Fruit fly (Drosophila melanogaster) whole organism, wandering third instar larva: ENCODE results near the gene Spn77Ba.

ENCODE experiments used
- Abd-B ChIP-seq: fragments of >200 bp; optimal IDR thresholded peaks from 2 replicates; lab custom pipeline; 2017; ENCODE audit warnings: missing biosample characterization, missing genetic modification characterization
- CG32264 ChIP-seq: fragments of 200-800 bp; sonication (Bioruptor generic); optimal IDR thresholded peaks from 2 replicates; lab custom pipeline; 2016; ENCODE audit warnings: missing biosample characterization, missing genetic modification characterization
- CG9705 ChIP-seq: fragments of 200-800 bp; sonication (Bioruptor generic); optimal IDR thresholded peaks from 2 replicates; lab custom pipeline; 2018; ENCODE audit warnings: missing biosample characterization, mild to moderate bottlenecking, missing genetic modification characterization
- CrebA ChIP-seq: fragments of 200-800 bp; sonication (Bioruptor generic); optimal IDR thresholded peaks from 2 replicates; lab custom pipeline; 2016; ENCODE audit warnings: missing biosample characterization, mild to moderate bottlenecking, missing genetic modification characterization, borderline replicate concordance
- Dfd ChIP-seq: fragments of >200 bp; optimal IDR thresholded peaks from 2 replicates; lab custom pipeline; 2017; ENCODE audit warnings: missing biosample characterization, missing genetic modification characterization
- Dif ChIP-seq: fragments of 200-275, 200-300 bp; sonication (Bioruptor generic); optimal IDR thresholded peaks from 2 replicates; lab custom pipeline; 2018; ENCODE audit warnings: missing biosample characterization, missing genetic modification characterization; ENCODE audit not compliant: partially characterized antibody
- GATAd ChIP-seq: sonication (Bioruptor generic); optimal IDR thresholded peaks from 2 replicates; lab custom pipeline; 2016; ENCODE audit warnings: missing biosample characterization, missing genetic modification characterization
- HLH106 ChIP-seq: fragments of 200-800 bp; optimal IDR thresholded peaks from 3 replicates; lab custom pipeline; 2019; ENCODE audit warnings: missing biosample characterization, mild to moderate bottlenecking, missing genetic modification characterization, moderate library complexity
- Hnf4 ChIP-seq: fragments of 200-800 bp; sonication (Bioruptor generic); optimal IDR thresholded peaks from 2 replicates; lab custom pipeline; 2016; ENCODE audit warnings: missing biosample characterization, mild to moderate bottlenecking, missing genetic modification characterization
- Hr78 ChIP-seq: fragments of >200 bp; optimal IDR thresholded peaks from 2 replicates; lab custom pipeline; 2017; ENCODE audit warnings: missing biosample characterization, missing genetic modification characterization
- Hr83 ChIP-seq: fragments of 200-300 bp; sonication (Bioruptor generic); optimal IDR thresholded peaks from 2 replicates; lab custom pipeline; 2016; ENCODE audit warnings: missing biosample characterization, mild to moderate bottlenecking, missing genetic modification characterization, moderate library complexity; ENCODE audit not compliant: poor library complexity, severe bottlenecking
- Jra ChIP-seq: sonication (Bioruptor generic); optimal IDR thresholded peaks from 2 replicates; lab custom pipeline; 2016; ENCODE audit warnings: missing biosample characterization, missing genetic modification characterization
- Mio ChIP-seq: sonication (Bioruptor generic); optimal IDR thresholded peaks from 2 replicates; lab custom pipeline; 2016; ENCODE audit warnings: missing biosample characterization, missing genetic modification characterization
- Myc ChIP-seq: fragments of >200 bp; optimal IDR thresholded peaks from 2 replicates; lab custom pipeline; 2017
- OdsH ChIP-seq: fragments of 200-800 bp; sonication (Bioruptor generic); optimal IDR thresholded peaks from 2 replicates; lab custom pipeline; 2016; ENCODE audit warnings: missing biosample characterization, mild to moderate bottlenecking, missing genetic modification characterization
- Rel ChIP-seq, 2 experiments: fragments of 200-800 bp; sonication (Bioruptor generic) in 1 of 2; optimal IDR thresholded peaks; 2 replicates in 1 of 2; 3 replicates in 1 of 2; lab custom pipeline; 2016 to 2019; ENCODE audit warnings: mild to moderate bottlenecking in 2 of 2, missing biosample characterization in 2 of 2, missing genetic modification characterization in 2 of 2, moderate library complexity in 1 of 2
- Sp1 ChIP-seq: fragments of 200-800 bp; sonication (Bioruptor generic); optimal IDR thresholded peaks from 3 replicates; lab custom pipeline; 2019; ENCODE audit warnings: missing biosample characterization, mild to moderate bottlenecking, missing genetic modification characterization, moderate library complexity
- Vsx2 ChIP-seq: fragments of 200-300, 225-300 bp; sonication (Bioruptor generic); optimal IDR thresholded peaks from 2 replicates; lab custom pipeline; 2018; ENCODE audit warnings: missing biosample characterization, missing genetic modification characterization; ENCODE audit not compliant: partially characterized antibody
- br ChIP-seq: fragments of 200-800 bp; sonication (Bioruptor generic); optimal IDR thresholded peaks from 2 replicates; lab custom pipeline; 2016; ENCODE audit warnings: missing biosample characterization, missing genetic modification characterization
- brk ChIP-seq: fragments of 200-800 bp; sonication (Bioruptor generic); optimal IDR thresholded peaks from 2 replicates; lab custom pipeline; 2016; ENCODE audit warnings: missing biosample characterization, mild to moderate bottlenecking, missing genetic modification characterization
- dsf ChIP-seq: sonication (Bioruptor generic); optimal IDR thresholded peaks from 2 replicates; lab custom pipeline; 2016; ENCODE audit warnings: missing biosample characterization, missing genetic modification characterization, borderline replicate concordance
- ey ChIP-seq: fragments of 200-800 bp; sonication (Bioruptor generic); optimal IDR thresholded peaks from 2 replicates; lab custom pipeline; 2016; ENCODE audit warnings: missing biosample characterization, missing genetic modification characterization
- foxo ChIP-seq, 2 experiments: fragments of 200-800 bp; sonication (Bioruptor generic); optimal IDR thresholded peaks; 2 replicates in 1 of 2; 3 replicates in 1 of 2; lab custom pipeline; 2016 to 2017; ENCODE audit warnings: missing biosample characterization in 2 of 2, missing genetic modification characterization in 2 of 2
- h ChIP-seq: fragments of 200-800 bp; sonication (Bioruptor generic); optimal IDR thresholded peaks from 3 replicates; lab custom pipeline; 2016; ENCODE audit warnings: missing biosample characterization, mild to moderate bottlenecking, missing genetic modification characterization
- psq ChIP-seq: fragments of 200-800 bp; sonication (Bioruptor generic); optimal IDR thresholded peaks from 3 replicates; lab custom pipeline; 2017; ENCODE audit warnings: missing biosample characterization, mild to moderate bottlenecking, missing genetic modification characterization, moderate library complexity
- rgr ChIP-seq: fragments of 200-800 bp; sonication (Bioruptor generic); optimal IDR thresholded peaks from 3 replicates; lab custom pipeline; 2016; ENCODE audit warnings: missing biosample characterization, mild to moderate bottlenecking, missing genetic modification characterization
- tai ChIP-seq: sonication (Bioruptor generic); optimal IDR thresholded peaks from 2 replicates; lab custom pipeline; 2016; ENCODE audit warnings: missing biosample characterization, missing genetic modification characterization
- usp ChIP-seq: fragments of >200 bp; optimal IDR thresholded peaks from 2 replicates; lab custom pipeline; 2017; ENCODE audit warnings: missing biosample characterization, missing genetic modification characterization
- woc ChIP-seq: sonication (Bioruptor generic); optimal IDR thresholded peaks from 2 replicates; lab custom pipeline; 2016; ENCODE audit warnings: missing biosample characterization, mild to moderate bottlenecking, missing genetic modification characterization

Spn77Ba gene

dm6 chr3L:20317751-20318150 is 761 bp downstream of the Spn77Ba start:
- TF ChIP-seq Jra (GFP tag; lab: Kevin White, UChicago) (no peak), Dfd (no peak), tai (GFP tag; lab: Kevin White, UChicago) (no peak), CG32264 (GFP tag; lab: Kevin White, UChicago) (no peak), OdsH (GFP tag; lab: Kevin White, UChicago) (no peak), br (GFP tag; lab: Kevin White, UChicago) (no peak), Mio (GFP tag; lab: Kevin White, UChicago) (no peak), woc (GFP tag; lab: Kevin White, UChicago) (no peak), psq (no peak), Hr78 (no peak), GATAd (GFP tag; lab: Kevin White, UChicago) (no peak), CG9705 (GFP tag; lab: Kevin White, UChicago) (no peak), brk (no peak), Hnf4 (GFP tag; lab: Kevin White, UChicago) (no peak)
- TF ChIP-seq, all 38 proteins: peak for 0

dm6 chr3L:20320044-20320443 is 3.1 kb downstream of the Spn77Ba start:
- TF ChIP-seq Hnf4 (GFP tag; lab: Kevin White, UChicago) (no peak), Vsx2 (GFP tag; lab: Kevin White, UChicago) (no peak), HLH106 (no peak), CG9705 (GFP tag; lab: Kevin White, UChicago) (no peak), GATAd (GFP tag; lab: Kevin White, UChicago) (no peak), Hr78 (no peak), Rel (GFP tag; optimal IDR thresholded peaks at IDR 0.05; lab: Kevin White, UChicago) (no peak), Rel (tag; optimal IDR thresholded peaks at IDR 0.05; lab: Kevin White, UChicago) (no peak), dsf (GFP tag; lab: Kevin White, UChicago) (no peak), tai (GFP tag; lab: Kevin White, UChicago) (no peak), Sp1 (GFP tag; lab: Kevin White, UChicago) (no peak), Dfd (no peak), brk (no peak), psq (no peak), h (GFP tag; lab: Kevin White, UChicago) (no peak)

- TF ChIP-seq Myc (lab: Kevin White, UChicago) = no peak
- no peak for TF ChIP-seq CG32264 (GFP tag; lab: Kevin White, UChicago)
- TF ChIP-seq rgr (GFP tag; lab: Kevin White, UChicago) = no peak
- TF ChIP-seq ey (GFP tag; lab: Kevin White, UChicago) = no peak
- TF ChIP-seq h (GFP tag; lab: Kevin White, UChicago) = no peak
- TF ChIP-seq, all 38 proteins: peak for 0
These were observed 3.7 kb downstream of the Spn77Ba start, which contains the start of gene Spn77Bb for dm6 chr3L:20320652-20321051. TSS of gene Spn77Bb (plus strand) at chr3L:20320952.

dm6 chr3L:20342334-20342733 is 25.3 kb downstream of the Spn77Ba start, which contains the start of gene Spn77Bc:
TSS of gene Spn77Bc (plus strand) at chr3L:20342634.
- TF ChIP-seq Abd-B (GFP tag; lab: Kevin White, UChicago) = no peak
- no peak for TF ChIP-seq Hr83
- TF ChIP-seq CrebA (GFP tag; lab: Kevin White, UChicago) = no peak
- no peak for TF ChIP-seq CG9705 (GFP tag; lab: Kevin White, UChicago)
- TF ChIP-seq HLH106 = no peak
- no peak for TF ChIP-seq foxo (GFP tag; optimal IDR thresholded peaks at IDR 0.05; lab: Kevin White, UChicago)
- TF ChIP-seq dsf (GFP tag; lab: Kevin White, UChicago) = no peak
- TF ChIP-seq psq = no peak
- TF ChIP-seq brk = no peak
- TF ChIP-seq Hnf4 (GFP tag; lab: Kevin White, UChicago) = no peak
- TF ChIP-seq GATAd (GFP tag; lab: Kevin White, UChicago) = no peak
- no peak for TF ChIP-seq br (GFP tag; lab: Kevin White, UChicago)
- no peak for TF ChIP-seq Rel (GFP tag; optimal IDR thresholded peaks at IDR 0.05; lab: Kevin White, UChicago)
- no peak for TF ChIP-seq Rel (tag; optimal IDR thresholded peaks at IDR 0.05; lab: Kevin White, UChicago)
- no peak for TF ChIP-seq Myc (lab: Kevin White, UChicago)
- no peak for TF ChIP-seq Dif (GFP tag; lab: Kevin White, UChicago)
- no peak for TF ChIP-seq rgr (GFP tag; lab: Kevin White, UChicago)
- TF ChIP-seq usp (GFP tag; lab: Kevin White, UChicago) = no peak
- TF ChIP-seq woc (GFP tag; lab: Kevin White, UChicago) = no peak
- TF ChIP-seq Dfd = no peak
- TF ChIP-seq Jra (GFP tag; lab: Kevin White, UChicago) = no peak
